Worm (Caenorhabditis elegans) whole organism, late embryonic: ENCODE results near the gene dmsr-13.

ENCODE experiments used
- C38D4.7 ChIP-seq: fragments of 200-800 bp; sonication (Bioruptor generic); optimal IDR thresholded peaks from 2 replicates; lab custom pipeline; 2018; ENCODE audit warnings: mild to moderate bottlenecking, missing genetic modification characterization, moderate library complexity, missing compliant biosample characterization
- F13H6.1 ChIP-seq: sonication (generic microtip); optimal IDR thresholded peaks from 2 replicates; lab custom pipeline; 2016; ENCODE audit warnings: missing genetic modification characterization, missing compliant biosample characterization
- K09A11.1 ChIP-seq: sonication (generic microtip); optimal IDR thresholded peaks from 2 replicates; lab custom pipeline; 2017; ENCODE audit warnings: antibody characterized with exemption, mild to moderate bottlenecking, missing genetic modification characterization, missing compliant biosample characterization; ENCODE audit not compliant: insufficient read depth
- ceh-14 ChIP-seq: sonication (generic microtip); optimal IDR thresholded peaks from 2 replicates; lab custom pipeline; 2016; ENCODE audit warnings: missing genotype, missing genetic modification characterization, missing compliant biosample characterization
- ceh-22 ChIP-seq: sonication (generic microtip); optimal IDR thresholded peaks from 2 replicates; lab custom pipeline; 2017; ENCODE audit warnings: missing biosample characterization, missing genetic modification characterization
- ceh-24 ChIP-seq: sonication (generic microtip); optimal IDR thresholded peaks from 2 replicates; lab custom pipeline; 2016; ENCODE audit warnings: mild to moderate bottlenecking, missing genetic modification characterization, missing compliant biosample characterization
- ceh-34 ChIP-seq: sonication (generic microtip); optimal IDR thresholded peaks from 2 replicates; lab custom pipeline; 2016; ENCODE audit warnings: mild to moderate bottlenecking, missing genetic modification characterization, missing compliant biosample characterization
- ceh-6 ChIP-seq: fragments of 200-800 bp; sonication (Bioruptor generic); optimal IDR thresholded peaks from 2 replicates; lab custom pipeline; 2018; ENCODE audit warnings: mild to moderate bottlenecking, missing genetic modification characterization, missing compliant biosample characterization
- ceh-9 ChIP-seq: sonication (generic microtip); optimal IDR thresholded peaks from 2 replicates; lab custom pipeline; 2016; ENCODE audit warnings: mild to moderate bottlenecking, missing genetic modification characterization, inconsistent platforms, missing compliant biosample characterization
- che-1 ChIP-seq: sonication (generic microtip); optimal IDR thresholded peaks from 2 replicates; lab custom pipeline; 2016; ENCODE audit warnings: mild to moderate bottlenecking, missing genetic modification characterization, missing compliant biosample characterization
- elt-2 ChIP-seq: sonication (generic microtip); optimal IDR thresholded peaks from 2 replicates; lab custom pipeline; 2016; ENCODE audit warnings: missing genetic modification reagents, missing genetic modification characterization, missing compliant biosample characterization
- elt-4 ChIP-seq: sonication (generic microtip); optimal IDR thresholded peaks from 2 replicates; lab custom pipeline; 2016; ENCODE audit warnings: missing genetic modification characterization, missing compliant biosample characterization
- ets-4 ChIP-seq: sonication (generic microtip); optimal IDR thresholded peaks from 2 replicates; lab custom pipeline; 2016; ENCODE audit warnings: missing genetic modification characterization, missing compliant biosample characterization
- fax-1 ChIP-seq: sonication (generic microtip); optimal IDR thresholded peaks from 2 replicates; lab custom pipeline; 2016; ENCODE audit warnings: missing genotype, missing genetic modification characterization, missing compliant biosample characterization
- fkh-10 ChIP-seq: fragments of 150-350 bp; optimal IDR thresholded peaks from 2 replicates; lab custom pipeline; 2014; ENCODE audit warnings: missing biosample characterization, missing genetic modification reagents, missing genetic modification characterization
- gmeb-2 ChIP-seq: sonication (generic microtip); optimal IDR thresholded peaks from 2 replicates; lab custom pipeline; 2016; ENCODE audit warnings: missing genetic modification characterization, inconsistent platforms, missing compliant biosample characterization
- hlh-13 ChIP-seq: fragments of 200-800 bp; sonication (Bioruptor generic); optimal IDR thresholded peaks from 2 replicates; lab custom pipeline; 2018; ENCODE audit warnings: mild to moderate bottlenecking, missing genetic modification characterization, missing compliant biosample characterization
- lin-11 ChIP-seq: fragments of 200-800 bp; sonication (Bioruptor generic); optimal IDR thresholded peaks from 2 replicates; lab custom pipeline; 2018; ENCODE audit warnings: mild to moderate bottlenecking, missing genetic modification characterization, missing compliant biosample characterization
- mec-3 ChIP-seq: sonication (generic microtip); optimal IDR thresholded peaks from 2 replicates; lab custom pipeline; 2016; ENCODE audit warnings: borderline replicate concordance, missing genetic modification characterization, missing compliant biosample characterization
- nfya-1 ChIP-seq: sonication (generic microtip); optimal IDR thresholded peaks from 2 replicates; lab custom pipeline; 2017; ENCODE audit warnings: missing genetic modification characterization, mild to moderate bottlenecking, missing compliant biosample characterization, antibody characterized with exemption, moderate library complexity
- odd-2 ChIP-seq: sonication (generic microtip); optimal IDR thresholded peaks from 2 replicates; lab custom pipeline; 2017; ENCODE audit warnings: antibody characterized with exemption, mild to moderate bottlenecking, missing genetic modification characterization, missing compliant biosample characterization
- pat-9 ChIP-seq: fragments of 200-800 bp; sonication (Bioruptor generic); optimal IDR thresholded peaks from 2 replicates; lab custom pipeline; 2018; ENCODE audit warnings: mild to moderate bottlenecking, missing genetic modification characterization, moderate library complexity, missing compliant biosample characterization
- pax-1 ChIP-seq: fragments of 150-350 bp; optimal IDR thresholded peaks from 2 replicates; lab custom pipeline; 2014; ENCODE audit warnings: missing biosample characterization, missing genetic modification characterization
- pha-2 ChIP-seq: sonication (generic microtip); optimal IDR thresholded peaks from 2 replicates; lab custom pipeline; 2017; ENCODE audit warnings: mild to moderate bottlenecking, missing genetic modification characterization, missing compliant biosample characterization
- pha-4 ChIP-seq: fragments of 150-350 bp; optimal IDR thresholded peaks from 2 replicates; lab custom pipeline; 2018; ENCODE audit warnings: missing biosample characterization, missing genetic modification reagents, missing genetic modification characterization
- pqm-1 ChIP-seq: sonication (generic microtip); optimal IDR thresholded peaks from 2 replicates; lab custom pipeline; 2016; ENCODE audit warnings: missing genetic modification characterization, missing compliant biosample characterization
- ref-2 ChIP-seq: sonication (generic microtip); optimal IDR thresholded peaks from 2 replicates; lab custom pipeline; 2016; ENCODE audit warnings: missing genetic modification characterization, missing compliant biosample characterization
- sox-4 ChIP-seq: sonication (generic microtip); optimal IDR thresholded peaks from 2 replicates; lab custom pipeline; 2017; ENCODE audit warnings: mild to moderate bottlenecking, missing genetic modification characterization, inconsistent platforms, missing compliant biosample characterization
- tbx-7 ChIP-seq: sonication (generic microtip); optimal IDR thresholded peaks from 2 replicates; lab custom pipeline; 2016; ENCODE audit warnings: missing genotype, missing genetic modification characterization, missing compliant biosample characterization
- unc-42 ChIP-seq: sonication (generic microtip); optimal IDR thresholded peaks from 2 replicates; lab custom pipeline; 2016; ENCODE audit warnings: missing genotype, missing genetic modification characterization, missing compliant biosample characterization
- unc-86 ChIP-seq: sonication (generic microtip); optimal IDR thresholded peaks from 2 replicates; lab custom pipeline; 2016; ENCODE audit warnings: missing genetic modification characterization, missing compliant biosample characterization
- ztf-16 ChIP-seq: sonication (generic microtip); optimal IDR thresholded peaks from 2 replicates; lab custom pipeline; 2017; ENCODE audit warnings: missing genetic modification characterization, missing compliant biosample characterization

dmsr-13 gene

ce11 chrV:6830075-6830474 is 10.4 kb upstream of the dmsr-13 start (continued):
- no peak for TF ChIP-seq ref-2 (tag; lab: Kevin White, UChicago)
- no peak for TF ChIP-seq mec-3 (tag; lab: Kevin White, UChicago)

- TF ChIP-seq ceh-24 (tag; lab: Kevin White, UChicago) (no peak), ceh-22 (tag; lab: Kevin White, UChicago) (no peak)
These were observed 9.7 kb upstream of the dmsr-13 start, which contains the start of gene col-141 for ce11 chrV:6829404-6829803. col-141 (plus strand) TSS chrV:6829704.

- TF ChIP-seq odd-2 (tag; lab: Kevin White, UChicago) (no peak), ref-2 (tag; lab: Kevin White, UChicago) (no peak), lin-11 (no peak), ets-4 (tag; lab: Kevin White, UChicago) (no peak), pha-2 (tag; lab: Kevin White, UChicago) (no peak), pax-1 (tag; lab: Kevin White, UChicago) (no peak), C38D4.7 (GFP tag; lab: Kevin White, UChicago) (no peak), hlh-13 (GFP tag; lab: Kevin White, UChicago) (no peak), nfya-1 (tag; lab: Kevin White, UChicago) (no peak), elt-4 (no peak), pqm-1 (tag; lab: Kevin White, UChicago) (no peak)
These were observed 9.1 kb upstream of the dmsr-13 start, which contains the start of gene dmsr-15 for ce11 chrV:6828786-6829185. dmsr-15 (minus strand) TSS chrV:6828886.

ce11 chrV:6823432-6823831 is 3.7 kb upstream of the dmsr-13 start:
- TF ChIP-seq ztf-16 (tag; lab: Kevin White, UChicago) (no peak), elt-2 (tag; lab: Kevin White, UChicago) (peak; percentile 85)

- TF ChIP-seq K09A11.1 (tag; lab: Kevin White, UChicago), result no peak
- TF ChIP-seq ceh-14, result no peak
- TF ChIP-seq pat-9 (tag; lab: Kevin White, UChicago), result no peak
- TF ChIP-seq ref-2 (tag; lab: Kevin White, UChicago), result no peak
- no peak for TF ChIP-seq sox-4 (tag; lab: Kevin White, UChicago)
- no peak for TF ChIP-seq ztf-16 (tag; lab: Kevin White, UChicago)
- no peak for TF ChIP-seq fkh-10
- TF ChIP-seq unc-42 (tag; lab: Kevin White, UChicago), result no peak
- TF ChIP-seq ceh-6 (GFP tag; lab: Kevin White, UChicago), result no peak
- TF ChIP-seq fax-1, result no peak
- no peak for TF ChIP-seq pha-2 (tag; lab: Kevin White, UChicago)
- no peak for TF ChIP-seq F13H6.1
- no peak for TF ChIP-seq pqm-1 (tag; lab: Kevin White, UChicago)
- no peak for TF ChIP-seq pha-4 (tag; lab: Kevin White, UChicago)
- TF ChIP-seq ceh-9, result no peak
- TF ChIP-seq ceh-34 (tag; lab: Kevin White, UChicago), result no peak
- TF ChIP-seq che-1 (tag; lab: Kevin White, UChicago), result no peak
- TF ChIP-seq tbx-7 (tag; lab: Kevin White, UChicago), result no peak
- TF ChIP-seq unc-86 (tag; lab: Kevin White, UChicago), result no peak
These were observed 1.8 kb upstream of the dmsr-13 start, which contains the start of gene T15B7.8 for ce11 chrV:6821509-6821908. T15B7.8 (plus strand) TSS chrV:6821809.

- no peak for TF ChIP-seq gmeb-2
These were observed 2.5 kb downstream of the dmsr-13 start, which contains the start of gene dmsr-14 for ce11 chrV:6817184-6817583. dmsr-14 (minus strand) TSS chrV:6817284.
